Worm (Caenorhabditis elegans) whole organism, L4 larva: ENCODE measurements around the gene ZK1236.5.

Experiments
- F37D6.2 ChIP-seq: sonication (generic microtip); optimal IDR thresholded peaks from 2 replicates; lab custom pipeline; 2016; ENCODE audit warnings: mild to moderate bottlenecking, missing genetic modification characterization, missing compliant biosample characterization
- T26A8.4 ChIP-seq: fragments of 200-800 bp; sonication (Bioruptor generic); IDR thresholded peaks from 2 replicates; pipeline ENCODE4 v1.3.6; 2022; ENCODE audit warnings: missing genetic modification characterization, missing compliant biosample characterization
- Y105C5A.15 ChIP-seq: fragments of 200-800 bp; sonication (Bioruptor generic); IDR thresholded peaks from 2 replicates; pipeline ENCODE4 v1.3.6; 2022; ENCODE audit warnings: missing genetic modification characterization, missing compliant biosample characterization
- Y48G9A.11 ChIP-seq: fragments of 200-800 bp; sonication (Bioruptor generic); IDR thresholded peaks from 2 replicates; pipeline ENCODE4 v1.3.6; 2022; ENCODE audit warnings: missing genetic modification reagents, missing genetic modification characterization, missing compliant biosample characterization
- ZK546.5 ChIP-seq, 2 experiments: sonication (generic microtip); optimal IDR thresholded peaks; 2 replicates each; lab custom pipeline; 2017; ENCODE audit warnings: missing biosample characterization in 2 of 2, missing genetic modification characterization in 2 of 2
- aly-2 ChIP-seq: sonication (generic microtip); optimal IDR thresholded peaks from 2 replicates; lab custom pipeline; 2018; ENCODE audit warnings: missing biosample characterization, missing genetic modification characterization
- ceh-20 ChIP-seq: fragments of 200-800 bp; sonication (Bioruptor generic); IDR thresholded peaks from 2 replicates; pipeline ENCODE4 v1.3.6; 2022; ENCODE audit warnings: missing genetic modification reagents, missing genetic modification characterization, missing compliant biosample characterization
- ceh-44 ChIP-seq: fragments of 200-800 bp; sonication (Bioruptor generic); IDR thresholded peaks from 2 replicates; pipeline ENCODE4 v1.3.6; 2022; ENCODE audit warnings: missing genetic modification reagents, missing genetic modification characterization, missing compliant biosample characterization
- ceh-82 ChIP-seq: sonication (generic microtip); optimal IDR thresholded peaks from 2 replicates; lab custom pipeline; 2017; ENCODE audit warnings: missing biosample characterization, missing genetic modification characterization
- ces-1 ChIP-seq: fragments of 150-350 bp; sonication (generic microtip); optimal IDR thresholded peaks from 4 replicates; lab custom pipeline; 2014; ENCODE audit warnings: missing biosample characterization, missing genetic modification reagents, missing genetic modification characterization
- ctbp-1 ChIP-seq: fragments of 200-800 bp; sonication (Bioruptor generic); IDR thresholded peaks from 2 replicates; pipeline ENCODE4 v1.3.6; 2022; ENCODE audit warnings: missing genetic modification reagents, missing genetic modification characterization, missing compliant biosample characterization
- daf-12 ChIP-seq: fragments of 150-350 bp; optimal IDR thresholded peaks from 2 replicates; lab custom pipeline; 2014; ENCODE audit warnings: missing biosample characterization, missing genetic modification reagents, missing genetic modification characterization
- daf-16 ChIP-seq, 3 experiments: sonication (generic microtip); optimal IDR thresholded peaks; 2 replicates each; lab custom pipeline; 2016 to 2017; ENCODE audit warnings: missing genetic modification characterization in 3 of 3, missing genetic modification reagents in 3 of 3, mild to moderate bottlenecking in 2 of 3, missing compliant biosample characterization in 2 of 3, missing biosample characterization in 1 of 3, moderate library complexity in 1 of 3
- daf-8 ChIP-seq: fragments of 200-800 bp; sonication (Bioruptor generic); IDR thresholded peaks from 2 replicates; pipeline ENCODE4 v1.3.6; 2022; ENCODE audit warnings: missing genetic modification characterization, missing compliant biosample characterization
- dmd-9 ChIP-seq: fragments of 200-800 bp; sonication (Bioruptor generic); IDR thresholded peaks from 2 replicates; pipeline ENCODE4 v1.3.6; 2022; ENCODE audit warnings: missing genetic modification reagents, missing genetic modification characterization, missing compliant biosample characterization
- duxl-1 ChIP-seq: sonication (generic microtip); optimal IDR thresholded peaks from 2 replicates; lab custom pipeline; 2016; ENCODE audit warnings: mild to moderate bottlenecking, missing genetic modification characterization, moderate library complexity, missing compliant biosample characterization; ENCODE audit not compliant: poor library complexity
- dve-1 ChIP-seq: sonication (generic microtip); optimal IDR thresholded peaks from 2 replicates; lab custom pipeline; 2017; ENCODE audit warnings: antibody characterized with exemption, mild to moderate bottlenecking, missing genetic modification characterization, missing compliant biosample characterization; ENCODE audit not compliant: insufficient read depth
- egl-43 ChIP-seq: fragments of 200-800 bp; sonication (Bioruptor generic); IDR thresholded peaks from 2 replicates; pipeline ENCODE4 v1.3.6; 2022; ENCODE audit warnings: missing genetic modification reagents, missing genetic modification characterization, missing compliant biosample characterization
- fos-1 ChIP-seq: fragments of 150-350 bp; optimal IDR thresholded peaks from 2 replicates; lab custom pipeline; 2014; ENCODE audit warnings: missing biosample characterization, missing genetic modification characterization
- hif-1 ChIP-seq, 2 experiments: sonication (generic microtip); optimal IDR thresholded peaks; 2 replicates each; lab custom pipeline; 2016 to 2017; ENCODE audit warnings: missing compliant biosample characterization in 2 of 2, missing genetic modification characterization in 2 of 2, missing genetic modification reagents in 2 of 2, missing genotype in 2 of 2, mild to moderate bottlenecking in 1 of 2
- lim-7 ChIP-seq: fragments of 200-800 bp; sonication (Bioruptor generic); IDR thresholded peaks from 2 replicates; pipeline ENCODE4 v1.3.6; 2022; ENCODE audit warnings: missing genetic modification characterization, missing compliant biosample characterization
- lin-13 ChIP-seq: fragments of 150-350 bp; optimal IDR thresholded peaks from 2 replicates; lab custom pipeline; 2014; ENCODE audit warnings: missing biosample characterization, missing genetic modification reagents, missing genetic modification characterization
- lin-38 ChIP-seq: fragments of 200-800 bp; sonication (Bioruptor generic); IDR thresholded peaks from 2 replicates; pipeline ENCODE4 v1.3.6; 2022; ENCODE audit warnings: missing genetic modification reagents, missing genetic modification characterization, missing compliant biosample characterization
- lsy-2 ChIP-seq, 2 experiments: fragments of 150-350 bp in 1 of 2; sonication (generic microtip) in 1 of 2; optimal IDR thresholded peaks; 2 replicates each; lab custom pipeline; 2014 to 2017; ENCODE audit warnings: missing biosample characterization in 2 of 2, missing genetic modification characterization in 2 of 2
- madf-9 ChIP-seq: fragments of 200-800 bp; sonication (Bioruptor generic); conservative IDR thresholded peaks from 2 replicates; pipeline ENCODE4 v1.3.6; 2022; ENCODE audit warnings: missing genetic modification reagents, missing genetic modification characterization, missing compliant biosample characterization
- mdt-29 ChIP-seq: fragments of 200-800 bp; sonication (Bioruptor generic); IDR thresholded peaks from 2 replicates; pipeline ENCODE4 v1.3.6; 2022; ENCODE audit warnings: missing genetic modification reagents, missing genetic modification characterization, missing compliant biosample characterization
- mep-1 ChIP-seq: fragments of 150-350 bp; sonication (generic microtip); optimal IDR thresholded peaks from 3 replicates; lab custom pipeline; 2014; ENCODE audit warnings: missing biosample characterization, missing genetic modification characterization
- mes-2 ChIP-seq: sonication (generic microtip); optimal IDR thresholded peaks from 2 replicates; lab custom pipeline; 2016; ENCODE audit warnings: missing genotype, mild to moderate bottlenecking, missing genetic modification characterization, missing compliant biosample characterization; ENCODE audit not compliant: poor library complexity, severe bottlenecking
- mxl-2 ChIP-seq: fragments of 200-800 bp; sonication (Bioruptor generic); conservative IDR thresholded peaks from 2 replicates; pipeline ENCODE4 v1.3.6; 2022; ENCODE audit warnings: missing genetic modification reagents, missing genetic modification characterization, missing compliant biosample characterization
- nhr-28 ChIP-seq: fragments of 150-350 bp; optimal IDR thresholded peaks from 2 replicates; lab custom pipeline; 2014; ENCODE audit warnings: missing biosample characterization, missing genetic modification characterization
- nhr-41 ChIP-seq: fragments of 200-800 bp; sonication (Bioruptor generic); IDR thresholded peaks from 2 replicates; pipeline ENCODE4 v1.3.6; 2022; ENCODE audit warnings: missing genetic modification reagents, missing genetic modification characterization, missing compliant biosample characterization
- nhr-42 ChIP-seq: fragments of 200-800 bp; sonication (Bioruptor generic); IDR thresholded peaks from 2 replicates; pipeline ENCODE4 v1.3.6; 2022; ENCODE audit warnings: missing genetic modification characterization, missing compliant biosample characterization
- nhr-6 ChIP-seq: fragments of 150-350 bp; optimal IDR thresholded peaks from 2 replicates; lab custom pipeline; 2014; ENCODE audit warnings: missing biosample characterization, missing genetic modification characterization
- pha-4 ChIP-seq, 2 experiments: fragments of 150-350 bp in 1 of 2; fragments of 200-800 bp in 1 of 2; sonication (Bioruptor generic) in 1 of 2; IDR thresholded peaks in 1 of 2; optimal IDR thresholded peaks in 1 of 2; 2 replicates each; pipeline versions ENCODE4 v1.3.6 to Lab custom; 2014 to 2022; ENCODE audit warnings: missing genetic modification characterization in 2 of 2, missing genetic modification reagents in 2 of 2, missing biosample characterization in 1 of 2, missing compliant biosample characterization in 1 of 2
- php-3 ChIP-seq: fragments of 200-800 bp; sonication (Bioruptor generic); IDR thresholded peaks from 2 replicates; pipeline ENCODE4 v1.3.6; 2022; ENCODE audit warnings: missing genetic modification reagents, missing genetic modification characterization, missing compliant biosample characterization
- pqm-1 ChIP-seq: sonication (generic microtip); optimal IDR thresholded peaks from 2 replicates; lab custom pipeline; 2017; ENCODE audit warnings: missing biosample characterization, missing genetic modification characterization
- rbr-2 ChIP-seq: sonication (generic microtip); optimal IDR thresholded peaks from 2 replicates; lab custom pipeline; 2016; ENCODE audit warnings: missing genotype, missing genetic modification characterization, missing compliant biosample characterization
- skn-1 ChIP-seq: fragments of 150-350 bp; optimal IDR thresholded peaks from 2 replicates; lab custom pipeline; 2014; ENCODE audit warnings: missing biosample characterization, missing genetic modification characterization
- snpc-4 ChIP-seq: fragments of 150-350 bp; optimal IDR thresholded peaks from 2 replicates; lab custom pipeline; 2014; ENCODE audit warnings: missing biosample characterization, missing genetic modification characterization
- unc-130 ChIP-seq: sonication (generic microtip); optimal IDR thresholded peaks from 2 replicates; lab custom pipeline; 2016; ENCODE audit warnings: missing genetic modification reagents, missing genetic modification characterization, missing compliant biosample characterization
- unc-62 ChIP-seq, 3 experiments: fragments of 150-350 bp in 1 of 3; sonication (generic microtip); optimal IDR thresholded peaks in 2 of 3; peaks in 1 of 3; 1 replicate in 1 of 3; 2 replicates in 2 of 3; lab custom pipeline; 2014 to 2017; ENCODE audit warnings: missing biosample characterization in 3 of 3, missing genetic modification characterization in 3 of 3, missing genetic modification reagents in 3 of 3, missing genotype in 1 of 3
- zag-1 ChIP-seq: fragments of 150-350 bp; optimal IDR thresholded peaks from 2 replicates; lab custom pipeline; 2014; ENCODE audit warnings: missing biosample characterization, missing genetic modification characterization
- zfp-2 ChIP-seq: sonication (generic microtip); optimal IDR thresholded peaks from 2 replicates; lab custom pipeline; 2016; ENCODE audit warnings: mild to moderate bottlenecking, missing genetic modification characterization, missing compliant biosample characterization
- zfp-3 ChIP-seq: fragments of 200-800 bp; sonication (Bioruptor generic); conservative IDR thresholded peaks from 2 replicates; pipeline ENCODE4 v1.3.6; 2022; ENCODE audit warnings: missing genetic modification reagents, missing genetic modification characterization, missing compliant biosample characterization
- zip-2 ChIP-seq: fragments of 150-350 bp; optimal IDR thresholded peaks from 2 replicates; lab custom pipeline; 2014; ENCODE audit warnings: missing biosample characterization, missing genetic modification characterization
- ztf-11 ChIP-seq: fragments of 150-350 bp; optimal IDR thresholded peaks from 2 replicates; lab custom pipeline; 2014; ENCODE audit warnings: missing biosample characterization, missing genetic modification characterization

ZK1236.5 gene

ce11 chrIII:8429497-8429896, 2.5 kb downstream of the ZK1236.5 start (continued):
- no peak for TF ChIP-seq ceh-20 (GFP tag; lab: Robert Waterston, UW)
- TF ChIP-seq aly-2 (tag; lab: Kevin White, UChicago), result no peak
- TF ChIP-seq, all 104 proteins: peak for 0

- TF ChIP-seq php-3 (GFP tag; lab: Robert Waterston, UW), result no peak
- no peak for TF ChIP-seq zfp-2
- TF ChIP-seq nhr-41, result no peak
- TF ChIP-seq lsy-2 (tag; optimal IDR thresholded peaks at IDR 0.05; lab: Kevin White, UChicago), result peak in 1 of 2 experiments; percentile 35
- TF ChIP-seq fos-1, result no peak
- TF ChIP-seq mxl-2 (GFP tag; lab: Robert Waterston, UW), result no peak
- TF ChIP-seq daf-16 (GFP tag; optimal IDR thresholded peaks at IDR 0.05; lab: Kevin White, UChicago), result no peak
- TF ChIP-seq daf-16 (tag; optimal IDR thresholded peaks at IDR 0.05; lab: Kevin White, UChicago), result peak; percentile 24
- peak; percentile 19 for TF ChIP-seq mes-2
- peak; percentile 59; the same call in 1 of the 2 replicates for TF ChIP-seq Y48G9A.11 (GFP tag; lab: Robert Waterston, UW)
- no peak for TF ChIP-seq T26A8.4
- TF ChIP-seq nhr-42 (GFP tag; lab: Robert Waterston, UW), result no peak
- TF ChIP-seq lin-38 (GFP tag; lab: Robert Waterston, UW), result peak; percentile 67
Observed at ce11 chrIII:8429035-8429434, 3.0 kb downstream of the ZK1236.5 start, which contains the start of gene ZK1236.1. Gene ZK1236.1 (plus strand): TSS chrIII:8429297.

- peak in 1 of 2 experiments; percentile 52 for TF ChIP-seq lsy-2 (tag; optimal IDR thresholded peaks at IDR 0.05; lab: Kevin White, UChicago)
- peak; percentile 10 for TF ChIP-seq mep-1 (tag; lab: Kevin White, UChicago)
- TF ChIP-seq ceh-82 (tag; lab: Kevin White, UChicago), result no peak
- peak; percentile 12 for TF ChIP-seq mes-2
- peak; percentile 44 for TF ChIP-seq dve-1 (tag; lab: Kevin White, UChicago)
- no peak for TF ChIP-seq mxl-2 (GFP tag; lab: Robert Waterston, UW)
- TF ChIP-seq F37D6.2 (tag; lab: Kevin White, UChicago), result no peak
- TF ChIP-seq rbr-2, result no peak
- TF ChIP-seq lim-7 (GFP tag; lab: Robert Waterston, UW), result no peak
- TF ChIP-seq madf-9 (GFP tag; lab: Robert Waterston, UW), result no peak
- TF ChIP-seq lin-38 (GFP tag; lab: Robert Waterston, UW), result no peak
- no peak for TF ChIP-seq zag-1 (tag; lab: Kevin White, UChicago)
- no peak for TF ChIP-seq pqm-1 (tag; lab: Kevin White, UChicago)
- TF ChIP-seq mdt-29 (GFP tag; lab: Robert Waterston, UW), result no peak
- TF ChIP-seq ctbp-1, result no peak
- TF ChIP-seq unc-130 (GFP tag; lab: Kevin White, UChicago), result no peak
- TF ChIP-seq pha-4 (GFP tag; IDR thresholded peaks at IDR 0.05; lab: Robert Waterston, UW), result no peak
- TF ChIP-seq pha-4 (tag; optimal IDR thresholded peaks at IDR 0.05; lab: Kevin White, UChicago), result no peak
- TF ChIP-seq duxl-1, result no peak
- TF ChIP-seq zfp-3 (GFP tag; lab: Robert Waterston, UW), result no peak
- no peak for TF ChIP-seq egl-43 (GFP tag; lab: Robert Waterston, UW)
- no peak for TF ChIP-seq daf-8 (GFP tag; lab: Robert Waterston, UW)
- TF ChIP-seq nhr-6 (tag; lab: Kevin White, UChicago), result no peak
- no peak for TF ChIP-seq ZK546.5 (tag; optimal IDR thresholded peaks at IDR 0.05; lab: Kevin White, UChicago)
- no peak for TF ChIP-seq ceh-44 (GFP tag; lab: Robert Waterston, UW)
- TF ChIP-seq hif-1 (tag; optimal IDR thresholded peaks at IDR 0.05; lab: Kevin White, UChicago), result no peak
- TF ChIP-seq unc-62 (GFP tag; optimal IDR thresholded peaks at IDR 0.05 in 1 of 2; lab: Kevin White, UChicago), result no peak
- no peak for TF ChIP-seq unc-62 (tag; optimal IDR thresholded peaks at IDR 0.05; lab: Kevin White, UChicago)
- TF ChIP-seq skn-1, result no peak
- no peak for TF ChIP-seq Y105C5A.15 (GFP tag; lab: Robert Waterston, UW)
- TF ChIP-seq aly-2 (tag; lab: Kevin White, UChicago), result no peak
- TF ChIP-seq dmd-9 (GFP tag; lab: Robert Waterston, UW), result no peak
- no peak for TF ChIP-seq snpc-4 (tag; lab: Kevin White, UChicago)
- TF ChIP-seq zip-2 (tag; lab: Kevin White, UChicago), result no peak
- peak; percentile 57 for TF ChIP-seq ces-1 (GFP tag; lab: Kevin White, UChicago)
- peak; percentile 30 for TF ChIP-seq nhr-28 (tag; lab: Kevin White, UChicago)
- no peak for TF ChIP-seq lin-13 (GFP tag; lab: Kevin White, UChicago)
- no peak for TF ChIP-seq ztf-11 (tag; lab: Kevin White, UChicago)
- TF ChIP-seq daf-12, result no peak
- TF ChIP-seq T26A8.4, result no peak
Observed at ce11 chrIII:8426271-8426670, 5.7 kb downstream of the ZK1236.5 start, which contains the start of gene cec-1. Gene cec-1 (plus strand): TSS chrIII:8426333.
